Fruit fly (Drosophila melanogaster): ENCODE data around the gene CG31248.
A peak's percentile ranks its signal among the peaks of the same experiment; 100 is the strongest.

The CG31248 gene

dm6 chr3R:7124109-7124639 lies 4.9 kb upstream of the CG31248 start, which contains the start of the genes Alh and CG10098 (continued):
- TF ChIP-seq CG1792 (GFP tag; optimal IDR thresholded peaks at IDR 0.05) (peak; percentile 74), Xbp1 (GFP tag; optimal IDR thresholded peaks at IDR 0.05) (peak; percentile 93), Dref (GFP tag; IDR thresholded peaks at IDR 0.05) (peak; percentile 39; the same call in 1 of the 2 replicates), B-H1 (GFP tag; IDR thresholded peaks at IDR 0.05) (peak; percentile 54), CG14441 (GFP tag; IDR thresholded peaks at IDR 0.05) (peak; percentile 72), row (GFP tag; IDR thresholded peaks at IDR 0.05) (peak; percentile 90), twi (tag; optimal IDR thresholded peaks at IDR 0.05) (peak; percentile 71)

- TF ChIP-seq nmo (GFP tag; optimal IDR thresholded peaks at IDR 0.05) = peak; percentile 94
- TF ChIP-seq CG6654 (GFP tag; optimal IDR thresholded peaks at IDR 0.05) = peak; percentile 56
- no peak for TF ChIP-seq pita (GFP tag; optimal IDR thresholded peaks at IDR 0.05)
- peak; percentile 80 for TF ChIP-seq Spps (tag; optimal IDR thresholded peaks at IDR 0.05)
- peak; percentile 99 for TF ChIP-seq sqz (GFP tag; optimal IDR thresholded peaks at IDR 0.05)
- peak; percentile 53 for TF ChIP-seq CG8359 (GFP tag; optimal IDR thresholded peaks at IDR 0.05; ENCODE audit: borderline replicate concordance)
- TF ChIP-seq CG31224 (GFP tag; IDR thresholded peaks at IDR 0.05) = peak; percentile 73
- peak; percentile 69 for TF ChIP-seq emc (GFP tag; optimal IDR thresholded peaks at IDR 0.05)
- peak; percentile 64 for TF ChIP-seq pzg (GFP tag; optimal IDR thresholded peaks at IDR 0.05)
- no peak for TF ChIP-seq Doc2 (GFP tag; IDR thresholded peaks at IDR 0.05)
- no peak for TF ChIP-seq Sry-β (GFP tag; optimal IDR thresholded peaks at IDR 0.05)
- peak; percentile 84 for TF ChIP-seq grau (tag; optimal IDR thresholded peaks at IDR 0.05)
- peak; percentile 62 for TF ChIP-seq CTCF (GFP tag; optimal IDR thresholded peaks at IDR 0.05)
- peak; percentile 90 for TF ChIP-seq E2f1 (GFP tag; IDR thresholded peaks at IDR 0.05)
- TF ChIP-seq CG8290 (GFP tag; optimal IDR thresholded peaks at IDR 0.05) = peak; percentile 94
- TF ChIP-seq CG8290 (tag; optimal IDR thresholded peaks at IDR 0.05) = peak; percentile 73 to 86
- peak; percentile 94 for TF ChIP-seq ara (GFP tag; IDR thresholded peaks at IDR 0.05)
- TF ChIP-seq Bteb2 (GFP tag; optimal IDR thresholded peaks at IDR 0.05) = peak; percentile 81
- TF ChIP-seq CG12942 (GFP tag; optimal IDR thresholded peaks at IDR 0.05) = peak; percentile 81
- TF ChIP-seq bbx (GFP tag; IDR thresholded peaks at IDR 0.05; ENCODE audit: partially characterized antibody) = no peak
- TF ChIP-seq scrt (GFP tag; optimal IDR thresholded peaks at IDR 0.05) = peak; percentile 64
- TF ChIP-seq B-H2 (GFP tag; optimal IDR thresholded peaks at IDR 0.05) = peak; percentile 78
- peak; percentile 77 for TF ChIP-seq CG18011 (GFP tag; optimal IDR thresholded peaks at IDR 0.05)
- TF ChIP-seq wek (GFP tag; optimal IDR thresholded peaks at IDR 0.05) = peak; percentile 99
- peak; percentile 72 for TF ChIP-seq CG9876 (GFP tag; optimal IDR thresholded peaks at IDR 0.05)
- no peak for TF ChIP-seq mld (GFP tag; IDR thresholded peaks at IDR 0.05; ENCODE audit: partially characterized antibody)
- peak; percentile 72 for TF ChIP-seq sug (tag; optimal IDR thresholded peaks at IDR 0.05)
- peak; percentile 79 for TF ChIP-seq CG33557 (GFP tag; optimal IDR thresholded peaks at IDR 0.05)
- TF ChIP-seq CG13424 (tag; optimal IDR thresholded peaks at IDR 0.05) = peak; percentile 88
- peak; percentile 72 for TF ChIP-seq CG17186 (GFP tag; optimal IDR thresholded peaks at IDR 0.05)
- peak; percentile 86 for TF ChIP-seq Abd-B (GFP tag; optimal IDR thresholded peaks at IDR 0.05)
- TF ChIP-seq CG2120 (GFP tag; optimal IDR thresholded peaks at IDR 0.05) = peak; percentile 88
- peak; percentile 91 for TF ChIP-seq ranshi (GFP tag; IDR thresholded peaks at IDR 0.05)
- peak; percentile 85 for TF ChIP-seq CG11398 (GFP tag; optimal IDR thresholded peaks at IDR 0.05)
- TF ChIP-seq Sry-δ (GFP tag; optimal IDR thresholded peaks at IDR 0.05) = peak; percentile 68
- TF ChIP-seq odd (GFP tag; optimal IDR thresholded peaks at IDR 0.05) = peak; percentile 42
- TF ChIP-seq Rx (GFP tag; IDR thresholded peaks at IDR 0.05) = peak; percentile 90
- TF ChIP-seq onecut (GFP tag; IDR thresholded peaks at IDR 0.05) = peak; percentile 80
- 0 out of 2 replicates have a peak, but pooled peaks have one; percentile 79 for TF ChIP-seq aop (GFP tag; IDR thresholded peaks at IDR 0.05)
- TF ChIP-seq Opbp (GFP tag; IDR thresholded peaks at IDR 0.05; ENCODE audit: partially characterized antibody) = no peak
- TF ChIP-seq CG16779 (GFP tag; IDR thresholded peaks at IDR 0.05) = peak; percentile 80; the same call in 1 of the 2 replicates
- TF ChIP-seq CG15073 (GFP tag; optimal IDR thresholded peaks at IDR 0.05) = no peak
- TF ChIP-seq CG12236 (GFP tag; optimal IDR thresholded peaks at IDR 0.05) = peak; percentile 75
These were observed 1.2 kb upstream of the CG31248 start, which contains the start of gene CG10068 for dm6 chr3R:7127966-7128365. Gene CG10068, minus strand, starts transcription at chr3R:7128027.

Measured in whole organism, embryonic.